Fruit fly (Drosophila melanogaster): ENCODE data around the gene CG14423.

- TF ChIP-seq CG14711 (tag; optimal IDR thresholded peaks at IDR 0.05) (peak; percentile 44), bab1 (GFP tag; optimal IDR thresholded peaks at IDR 0.05) (peak; percentile 56), CG33017 (tag; optimal IDR thresholded peaks at IDR 0.05) (no peak), kay (GFP tag; ENCODE audit: borderline replicate concordance) (peak; percentile 93), ovo (GFP tag; optimal IDR thresholded peaks at IDR 0.05) (peak; percentile 5), CG5204 (GFP tag; optimal IDR thresholded peaks at IDR 0.05) (no peak)
These were observed 2.4 kb downstream of the CG14423 start, which contains the start of gene CG3603 for dm6 chrX:2947545-2948072.
